Worm (Caenorhabditis elegans): ENCODE measurements around the gene str-20.

The str-20 gene

ce11 chrV:724470-724890 lies 31.8 kb upstream of the str-20 start:
- TF ChIP-seq nhr-237 (tag; optimal IDR thresholded peaks at IDR 0.05) (no peak), cnd-1 (tag; optimal IDR thresholded peaks at IDR 0.05) (no peak), ceh-39 (tag; optimal IDR thresholded peaks at IDR 0.05) (no peak), flh-1 (GFP tag; optimal IDR thresholded peaks at IDR 0.05) (no peak), ztf-11 (tag; optimal IDR thresholded peaks at IDR 0.05) (no peak), ham-2 (GFP tag; optimal IDR thresholded peaks at IDR 0.05) (no peak), ceh-83 (GFP tag; optimal IDR thresholded peaks at IDR 0.05) (no peak), tbx-8 (GFP tag; optimal IDR thresholded peaks at IDR 0.05) (no peak)

ce11 chrV:724946-725806 lies 31.1 kb upstream of the str-20 start:
- TF ChIP-seq elt-1 (tag; optimal IDR thresholded peaks at IDR 0.05; ENCODE audit: borderline replicate concordance, insufficient read depth): no peak
- no peak for TF ChIP-seq ces-1 (GFP tag; optimal IDR thresholded peaks at IDR 0.05)
- TF ChIP-seq unc-120 (tag; optimal IDR thresholded peaks at IDR 0.05; ENCODE audit: poor library complexity, severe bottlenecking): no peak
- TF ChIP-seq ztf-11 (tag; optimal IDR thresholded peaks at IDR 0.05): no peak
- TF ChIP-seq ceh-83 (GFP tag; optimal IDR thresholded peaks at IDR 0.05): no peak
- TF ChIP-seq mls-2 (tag; optimal IDR thresholded peaks at IDR 0.05): no peak
- no peak for TF ChIP-seq bed-3 (GFP tag; optimal IDR thresholded peaks at IDR 0.05)
- TF ChIP-seq snpc-4 (tag; optimal IDR thresholded peaks at IDR 0.05): no peak
- no peak for TF ChIP-seq nhr-2 (tag; optimal IDR thresholded peaks at IDR 0.05)

- TF ChIP-seq lin-13 (tag; optimal IDR thresholded peaks at IDR 0.05) (no peak), ces-1 (GFP tag; optimal IDR thresholded peaks at IDR 0.05) (no peak), unc-120 (tag; optimal IDR thresholded peaks at IDR 0.05; ENCODE audit: poor library complexity, severe bottlenecking) (no peak)
Observed at ce11 chrV:725807-726572, 30.3 kb upstream of the str-20 start.

- TF ChIP-seq nhr-76 (tag; optimal IDR thresholded peaks at IDR 0.05) (no peak), zip-8 (tag; optimal IDR thresholded peaks at IDR 0.05) (no peak), ceh-83 (GFP tag; optimal IDR thresholded peaks at IDR 0.05) (no peak), snpc-4 (tag; optimal IDR thresholded peaks at IDR 0.05) (no peak), M03D4.4 (tag; optimal IDR thresholded peaks at IDR 0.05) (no peak), mep-1 (tag; optimal IDR thresholded peaks at IDR 0.05) (no peak), nhr-237 (tag; optimal IDR thresholded peaks at IDR 0.05) (no peak), lin-32 (GFP tag; optimal IDR thresholded peaks at IDR 0.05) (no peak), unc-120 (tag; optimal IDR thresholded peaks at IDR 0.05; ENCODE audit: poor library complexity, severe bottlenecking) (peak; percentile 30), tbx-8 (GFP tag; optimal IDR thresholded peaks at IDR 0.05) (no peak), hlh-1 (tag; optimal IDR thresholded peaks at IDR 0.05) (peak; percentile 77), bed-3 (GFP tag; optimal IDR thresholded peaks at IDR 0.05) (no peak), nhr-2 (tag; optimal IDR thresholded peaks at IDR 0.05) (no peak), drap-1 (GFP tag; optimal IDR thresholded peaks at IDR 0.05) (no peak)
Observed at ce11 chrV:726573-727483, 29.4 kb upstream of the str-20 start.

ce11 chrV:727484-728351 lies 28.6 kb upstream of the str-20 start, which contains the start of the genes icl-1 and srh-2:
icl-1 (minus strand) TSS chrV:728004.
srh-2 (plus strand) TSS chrV:728301.
- TF ChIP-seq hlh-1 (tag; optimal IDR thresholded peaks at IDR 0.05): peak; percentile 69
- no peak for TF ChIP-seq blmp-1 (tag; optimal IDR thresholded peaks at IDR 0.05)
- peak; percentile 66 for TF ChIP-seq unc-62 (GFP tag; optimal IDR thresholded peaks at IDR 0.05)
- TF ChIP-seq snpc-4 (tag; optimal IDR thresholded peaks at IDR 0.05): no peak
- TF ChIP-seq tbx-8 (GFP tag; optimal IDR thresholded peaks at IDR 0.05): no peak
- TF ChIP-seq mab-5 (tag; optimal IDR thresholded peaks at IDR 0.05): peak; percentile 54
- TF ChIP-seq unc-120 (tag; optimal IDR thresholded peaks at IDR 0.05; ENCODE audit: poor library complexity, severe bottlenecking): peak; percentile 72
